Fruit fly (Drosophila melanogaster): ENCODE data around the gene CycJ.

CycJ gene

DNA sequence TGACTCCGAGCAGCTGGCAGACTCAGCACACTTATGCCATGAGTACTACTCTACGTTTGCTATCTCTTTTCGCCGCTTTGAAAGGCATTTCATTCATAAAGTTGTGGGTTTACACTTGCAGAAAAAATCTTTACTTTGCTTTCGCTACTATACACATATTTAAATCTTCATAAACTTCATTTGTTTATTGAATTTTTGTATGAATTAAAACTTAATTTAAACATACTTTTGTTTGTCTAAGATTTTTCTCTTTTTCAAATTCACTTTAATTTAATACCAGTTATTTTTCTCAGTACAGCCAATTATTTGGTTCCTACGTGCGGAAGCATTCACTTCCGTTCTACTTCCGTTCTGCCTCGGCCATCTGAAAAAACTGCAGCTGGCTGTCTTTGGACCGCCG is 27.8 kb upstream of the CycJ start:
- TF ChIP-seq CG15710 (tag; optimal IDR thresholded peaks at IDR 0.05): peak; percentile 46
- peak; percentile 49; the same call in 1 of the 2 replicates for TF ChIP-seq CG12605 (GFP tag; IDR thresholded peaks at IDR 0.05)
- TF ChIP-seq fd96Ca (GFP tag; IDR thresholded peaks at IDR 0.05): no peak
- no peak for TF ChIP-seq rn (GFP tag; IDR thresholded peaks at IDR 0.05)
- peak; percentile 25 for TF ChIP-seq CG8301 (tag; optimal IDR thresholded peaks at IDR 0.05)
- no peak for TF ChIP-seq gl (tag; optimal IDR thresholded peaks at IDR 0.05)
- no peak for TF ChIP-seq CG10348 (GFP tag; IDR thresholded peaks at IDR 0.05)
- no peak for TF ChIP-seq CG34367 (tag; optimal IDR thresholded peaks at IDR 0.05)
- no peak for TF ChIP-seq Pif1B (GFP tag; optimal IDR thresholded peaks at IDR 0.05)
- no peak for TF ChIP-seq EcR (GFP tag; optimal IDR thresholded peaks at IDR 0.05)
- 0 out of 3 replicates have a peak, but pooled peaks have one; percentile 44 for TF ChIP-seq CG4496 (GFP tag; IDR thresholded peaks at IDR 0.05)
- no peak for TF ChIP-seq Ets98B (GFP tag; IDR thresholded peaks at IDR 0.05)
- peak; percentile 30 for TF ChIP-seq CG14655 (GFP tag; optimal IDR thresholded peaks at IDR 0.05)
- TF ChIP-seq Pif1A (GFP tag; optimal IDR thresholded peaks at IDR 0.05): peak; percentile 43
- peak; percentile 35 for TF ChIP-seq CG9948 (tag; optimal IDR thresholded peaks at IDR 0.05)
- TF ChIP-seq CG32121 (GFP tag; IDR thresholded peaks at IDR 0.05): no peak
- TF ChIP-seq CG8159 (tag; optimal IDR thresholded peaks at IDR 0.05): peak; percentile 64
- peak; percentile 44 for TF ChIP-seq CG17806 (tag; optimal IDR thresholded peaks at IDR 0.05)
- TF ChIP-seq D1 (tag; optimal IDR thresholded peaks at IDR 0.05): no peak
- TF ChIP-seq CG13204 (GFP tag; optimal IDR thresholded peaks at IDR 0.05): no peak
- no peak for TF ChIP-seq Snoo (tag; optimal IDR thresholded peaks at IDR 0.05)

DNA sequence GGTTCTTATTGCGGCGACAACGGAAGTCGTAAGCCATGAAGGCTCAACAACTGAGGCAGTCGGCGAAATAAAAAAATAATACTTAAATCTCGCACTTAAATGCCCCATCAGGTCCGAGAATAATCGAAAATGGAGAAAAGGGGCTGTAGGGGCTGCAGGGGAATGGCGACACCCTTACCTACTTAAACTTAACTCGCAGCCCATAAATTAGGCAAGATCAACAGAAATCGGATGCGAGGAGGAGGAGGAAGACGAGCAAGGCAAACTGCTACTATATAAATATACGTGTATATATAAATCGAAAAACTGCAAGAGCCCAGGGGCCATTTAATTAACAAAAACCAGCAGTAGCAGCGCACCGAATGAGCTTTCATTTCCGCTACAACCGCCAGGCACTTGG is 26.6 kb upstream of the CycJ start:
- TF ChIP-seq CG17806 (tag; optimal IDR thresholded peaks at IDR 0.05) (no peak), EcR (GFP tag; optimal IDR thresholded peaks at IDR 0.05) (peak; percentile 50), CG4496 (GFP tag; IDR thresholded peaks at IDR 0.05) (no peak)

DNA sequence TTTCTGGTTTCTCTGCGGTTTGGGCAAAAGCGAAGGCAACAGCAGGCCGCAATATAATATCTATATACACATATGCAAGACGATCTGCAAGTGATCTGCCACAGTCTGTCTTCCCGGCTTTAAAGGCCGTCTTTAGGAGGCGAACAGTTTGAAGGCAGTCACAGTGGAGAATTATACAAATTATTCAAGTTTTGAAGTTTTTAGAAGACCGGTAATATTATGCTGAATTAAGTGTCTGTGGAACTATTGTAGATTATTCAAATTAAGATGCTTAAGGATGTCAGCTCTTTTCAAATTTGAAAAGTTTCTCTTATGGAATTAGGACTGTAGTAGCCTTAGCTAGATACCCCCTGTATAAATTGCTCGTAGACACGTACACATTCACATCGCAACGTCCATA is 26.1 kb upstream of the CycJ start:
- peak; percentile 14; the same call in 1 of the 3 replicates for TF ChIP-seq CG4496 (GFP tag; IDR thresholded peaks at IDR 0.05)
- TF ChIP-seq fd96Ca (GFP tag; IDR thresholded peaks at IDR 0.05): peak; percentile 11; the same call in 1 of the 3 replicates
- TF ChIP-seq Ets98B (GFP tag; IDR thresholded peaks at IDR 0.05): peak; percentile 76
- no peak for TF ChIP-seq CG8159 (tag; optimal IDR thresholded peaks at IDR 0.05)
- no peak for TF ChIP-seq CG32121 (GFP tag; IDR thresholded peaks at IDR 0.05)
- TF ChIP-seq CG8301 (tag; optimal IDR thresholded peaks at IDR 0.05): peak; percentile 39
- no peak for TF ChIP-seq CG34367 (tag; optimal IDR thresholded peaks at IDR 0.05)
- TF ChIP-seq CG14655 (GFP tag; optimal IDR thresholded peaks at IDR 0.05): peak; percentile 33
- no peak for TF ChIP-seq CG13204 (GFP tag; optimal IDR thresholded peaks at IDR 0.05)
- no peak for TF ChIP-seq CG10348 (GFP tag; IDR thresholded peaks at IDR 0.05)
- TF ChIP-seq EcR (GFP tag; optimal IDR thresholded peaks at IDR 0.05): no peak
- no peak for TF ChIP-seq CG12605 (GFP tag; IDR thresholded peaks at IDR 0.05)
- no peak for TF ChIP-seq gl (tag; optimal IDR thresholded peaks at IDR 0.05)
- TF ChIP-seq Pif1B (GFP tag; optimal IDR thresholded peaks at IDR 0.05): peak; percentile 52
- TF ChIP-seq Pif1A (GFP tag; optimal IDR thresholded peaks at IDR 0.05): peak; percentile 30
- TF ChIP-seq D1 (tag; optimal IDR thresholded peaks at IDR 0.05): no peak
- no peak for TF ChIP-seq rn (GFP tag; IDR thresholded peaks at IDR 0.05)
- peak; percentile 39 for TF ChIP-seq CG9948 (tag; optimal IDR thresholded peaks at IDR 0.05)
- no peak for TF ChIP-seq CG17806 (tag; optimal IDR thresholded peaks at IDR 0.05)
- no peak for TF ChIP-seq CG15710 (tag; optimal IDR thresholded peaks at IDR 0.05)
- no peak for TF ChIP-seq Snoo (tag; optimal IDR thresholded peaks at IDR 0.05)

DNA sequence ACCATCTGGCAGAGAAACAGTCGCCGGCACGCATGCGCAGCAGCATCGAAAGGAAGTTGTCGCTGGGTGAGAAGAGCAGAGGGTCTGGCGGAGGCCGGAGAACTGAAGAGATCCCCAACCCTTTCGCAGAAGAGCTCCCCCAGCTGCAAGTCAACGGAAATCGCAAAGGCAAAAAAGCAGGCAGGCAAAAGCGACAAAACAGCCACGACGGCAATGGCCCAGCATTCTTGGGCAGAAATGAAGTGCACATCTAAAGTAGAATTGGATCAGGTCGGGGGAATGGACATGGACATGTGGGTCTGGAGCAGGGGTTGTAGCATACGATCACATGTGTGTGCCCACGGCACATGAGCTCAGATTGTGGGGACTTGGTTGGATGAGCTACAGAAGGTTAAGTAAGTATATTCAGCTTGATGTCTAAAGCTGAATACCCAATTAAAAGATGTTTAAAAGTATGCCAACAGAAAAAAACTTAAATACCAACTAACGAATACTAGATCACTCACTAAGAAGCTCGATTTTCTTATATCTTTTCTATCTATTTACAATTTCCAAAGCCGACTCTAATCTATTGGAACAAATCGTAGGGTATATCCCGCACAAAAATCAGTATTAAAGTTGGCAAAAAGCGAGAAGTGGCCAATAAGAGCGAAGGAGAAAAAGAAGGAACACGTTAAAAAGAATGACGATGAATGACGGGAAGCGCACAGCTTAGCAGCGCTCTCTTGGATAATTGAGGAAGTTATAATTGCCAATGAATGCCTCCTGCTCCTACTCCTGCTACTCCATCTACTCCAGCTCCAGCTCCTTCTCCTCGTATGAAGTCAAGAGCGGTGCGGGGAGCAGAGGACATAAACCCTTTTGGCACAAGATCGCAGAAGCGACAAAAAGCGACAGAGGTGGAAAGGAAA is 24.2 kb upstream of the CycJ start:
- no peak for TF ChIP-seq rn (GFP tag; IDR thresholded peaks at IDR 0.05)
- TF ChIP-seq Pif1B (GFP tag; optimal IDR thresholded peaks at IDR 0.05): no peak
- TF ChIP-seq D1 (tag; optimal IDR thresholded peaks at IDR 0.05): no peak
- TF ChIP-seq CG13204 (GFP tag; optimal IDR thresholded peaks at IDR 0.05): peak; percentile 66
- TF ChIP-seq CG8301 (tag; optimal IDR thresholded peaks at IDR 0.05): no peak
- no peak for TF ChIP-seq CG32121 (GFP tag; IDR thresholded peaks at IDR 0.05)
- TF ChIP-seq EcR (GFP tag; optimal IDR thresholded peaks at IDR 0.05): peak; percentile 68
- TF ChIP-seq Pif1A (GFP tag; optimal IDR thresholded peaks at IDR 0.05): peak; percentile 37
- TF ChIP-seq gl (tag; optimal IDR thresholded peaks at IDR 0.05): peak; percentile 52
- peak; percentile 85 for TF ChIP-seq CG17806 (tag; optimal IDR thresholded peaks at IDR 0.05)
- TF ChIP-seq CG12605 (GFP tag; IDR thresholded peaks at IDR 0.05): no peak
- TF ChIP-seq Snoo (tag; optimal IDR thresholded peaks at IDR 0.05): no peak
- TF ChIP-seq CG9948 (tag; optimal IDR thresholded peaks at IDR 0.05): peak; percentile 57
- TF ChIP-seq Ets98B (GFP tag; IDR thresholded peaks at IDR 0.05): no peak
- TF ChIP-seq CG8159 (tag; optimal IDR thresholded peaks at IDR 0.05): peak; percentile 81
- TF ChIP-seq fd96Ca (GFP tag; IDR thresholded peaks at IDR 0.05): no peak
- TF ChIP-seq CG34367 (tag; optimal IDR thresholded peaks at IDR 0.05): peak; percentile 67
- TF ChIP-seq CG15710 (tag; optimal IDR thresholded peaks at IDR 0.05): peak; percentile 71
- peak; percentile 40 for TF ChIP-seq CG14655 (GFP tag; optimal IDR thresholded peaks at IDR 0.05)
- TF ChIP-seq CG4496 (GFP tag; IDR thresholded peaks at IDR 0.05): no peak
- TF ChIP-seq CG10348 (GFP tag; IDR thresholded peaks at IDR 0.05): no peak

DNA sequence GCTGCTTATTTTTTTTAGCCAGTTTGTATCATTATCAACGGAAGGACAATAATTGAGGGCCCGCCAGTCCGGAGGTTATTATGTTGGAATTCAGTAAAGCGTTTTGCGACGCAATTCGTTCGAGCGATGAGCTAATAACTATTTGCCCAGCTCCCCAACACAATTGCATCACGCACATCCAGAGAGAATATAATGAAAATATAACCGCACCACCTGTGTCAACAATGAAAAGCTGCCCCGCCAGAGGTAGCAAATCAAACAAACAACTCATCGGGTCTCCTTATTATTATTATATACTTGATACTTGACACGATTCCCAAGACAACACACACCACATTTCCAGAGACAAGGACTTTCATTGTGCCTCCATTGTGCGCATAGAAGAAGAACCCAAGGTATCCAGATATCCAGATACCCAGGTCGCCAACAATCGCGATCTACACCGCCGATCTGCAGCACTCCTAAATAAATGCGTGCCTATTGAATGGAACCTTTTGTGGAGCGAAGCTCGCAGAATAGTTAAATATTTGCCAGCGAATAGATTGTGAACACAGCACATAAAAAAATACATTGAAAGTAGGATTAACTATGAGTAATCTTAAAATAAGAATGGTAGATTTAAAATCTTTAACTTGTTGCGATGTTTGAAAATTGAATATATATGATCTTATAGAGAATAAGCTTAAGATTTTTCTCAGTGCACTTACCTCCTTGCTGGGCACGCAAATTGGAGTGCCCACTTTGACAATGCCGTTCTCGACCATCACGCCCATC is 23.3 kb upstream of the CycJ start:
- TF ChIP-seq CG32121 (GFP tag; IDR thresholded peaks at IDR 0.05) (no peak), CG34367 (tag; optimal IDR thresholded peaks at IDR 0.05) (peak; percentile 26), gl (tag; optimal IDR thresholded peaks at IDR 0.05) (no peak), fd96Ca (GFP tag; IDR thresholded peaks at IDR 0.05) (no peak), Ets98B (GFP tag; IDR thresholded peaks at IDR 0.05) (no peak), CG10348 (GFP tag; IDR thresholded peaks at IDR 0.05) (no peak), rn (GFP tag; IDR thresholded peaks at IDR 0.05) (no peak), CG13204 (GFP tag; optimal IDR thresholded peaks at IDR 0.05) (no peak), Pif1A (GFP tag; optimal IDR thresholded peaks at IDR 0.05) (peak; percentile 49), D1 (tag; optimal IDR thresholded peaks at IDR 0.05) (no peak), CG15710 (tag; optimal IDR thresholded peaks at IDR 0.05) (peak; percentile 30), CG8159 (tag; optimal IDR thresholded peaks at IDR 0.05) (peak; percentile 54), CG9948 (tag; optimal IDR thresholded peaks at IDR 0.05) (peak; percentile 48), CG14655 (GFP tag; optimal IDR thresholded peaks at IDR 0.05) (peak; percentile 55), CG4496 (GFP tag; IDR thresholded peaks at IDR 0.05) (no peak), CG12605 (GFP tag; IDR thresholded peaks at IDR 0.05) (0 out of 2 replicates have a peak, but pooled peaks have one; percentile 18), CG8301 (tag; optimal IDR thresholded peaks at IDR 0.05) (peak; percentile 39), Pif1B (GFP tag; optimal IDR thresholded peaks at IDR 0.05) (no peak), Snoo (tag; optimal IDR thresholded peaks at IDR 0.05) (no peak), EcR (GFP tag; optimal IDR thresholded peaks at IDR 0.05) (no peak), CG17806 (tag; optimal IDR thresholded peaks at IDR 0.05) (peak; percentile 66)

Data from whole organism, pupa.